Worm (Caenorhabditis elegans): ENCODE measurements around the gene gbf-1.

Gene gbf-1

DNA sequence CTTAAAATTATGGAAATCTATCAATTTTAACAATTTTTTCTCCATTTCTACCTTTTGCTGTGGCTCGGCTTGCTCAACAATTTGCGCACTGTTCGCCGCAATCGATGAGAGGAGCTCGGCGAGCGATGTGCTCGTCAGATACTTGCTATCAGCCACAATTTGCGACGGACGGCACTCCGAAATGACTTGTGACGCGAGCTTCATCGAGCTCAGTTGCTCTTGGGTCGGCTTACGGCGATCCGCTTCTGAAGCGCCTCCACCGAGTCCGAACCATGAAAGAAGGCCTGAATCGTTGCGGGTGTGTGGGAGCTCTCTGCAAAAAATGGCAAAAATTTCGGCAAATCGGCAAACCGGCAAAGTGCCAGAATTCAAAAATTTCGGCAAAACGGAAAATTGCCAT lies 12.8 kb downstream of the gbf-1 start:
- TF ChIP-seq blmp-1 (tag; optimal IDR thresholded peaks at IDR 0.05; ENCODE audit: insufficient read depth), result no peak
- no peak for TF ChIP-seq lin-39 (tag; optimal IDR thresholded peaks at IDR 0.05)
- no peak for TF ChIP-seq Y55F3AM.14 (GFP tag; optimal IDR thresholded peaks at IDR 0.05)
- no peak for TF ChIP-seq R02D3.7 (tag; optimal IDR thresholded peaks at IDR 0.05)
- no peak for TF ChIP-seq nhr-129 (tag; optimal IDR thresholded peaks at IDR 0.05)
- TF ChIP-seq alr-1 (tag; optimal IDR thresholded peaks at IDR 0.05), result no peak
- no peak for TF ChIP-seq skn-1 (tag; optimal IDR thresholded peaks at IDR 0.05)
- no peak for TF ChIP-seq lin-11 (tag; optimal IDR thresholded peaks at IDR 0.05)
- TF ChIP-seq sma-9 (GFP tag; optimal IDR thresholded peaks at IDR 0.05), result no peak
- TF ChIP-seq sma-9 (tag; optimal IDR thresholded peaks at IDR 0.05), result no peak
- no peak for TF ChIP-seq peb-1 (tag; optimal IDR thresholded peaks at IDR 0.05)
- TF ChIP-seq nhr-10 (tag; optimal IDR thresholded peaks at IDR 0.05), result no peak
- TF ChIP-seq dmd-4 (tag; optimal IDR thresholded peaks at IDR 0.05), result no peak
- TF ChIP-seq gmeb-1 (tag; optimal IDR thresholded peaks at IDR 0.05), result no peak
- TF ChIP-seq elt-1 (tag; optimal IDR thresholded peaks at IDR 0.05), result no peak
- no peak for TF ChIP-seq nhr-25 (tag; optimal IDR thresholded peaks at IDR 0.05)
- no peak for TF ChIP-seq ztf-4 (tag; optimal IDR thresholded peaks at IDR 0.05)
- no peak for TF ChIP-seq nhr-77 (tag; optimal IDR thresholded peaks at IDR 0.05)
- TF ChIP-seq ZK546.5 (tag; optimal IDR thresholded peaks at IDR 0.05), result no peak

DNA sequence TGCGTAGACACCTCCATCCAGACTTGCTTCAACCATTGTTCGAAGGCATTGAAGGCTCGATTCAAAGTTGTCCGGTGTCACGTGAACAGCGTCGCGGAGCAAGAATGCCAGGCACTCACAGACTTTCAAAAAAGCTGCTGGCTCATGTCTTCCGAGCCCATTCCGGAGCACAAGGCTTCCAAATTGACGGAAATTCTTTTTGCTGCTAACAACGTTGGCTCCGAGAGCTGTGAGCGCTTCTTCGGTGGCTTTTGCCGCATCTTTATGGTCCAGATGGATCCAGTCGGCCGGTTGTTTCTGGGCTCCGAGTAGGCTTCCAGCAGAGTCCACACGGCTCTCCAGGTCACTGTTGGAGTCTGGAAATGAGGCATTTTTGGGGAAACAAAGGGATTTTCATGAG lies 15.6 kb downstream of the gbf-1 start:
- no peak for TF ChIP-seq F13H6.1 (tag; optimal IDR thresholded peaks at IDR 0.05)
- no peak for TF ChIP-seq nhr-6 (tag; optimal IDR thresholded peaks at IDR 0.05)
- no peak for TF ChIP-seq nhr-77 (tag; optimal IDR thresholded peaks at IDR 0.05)
- TF ChIP-seq mbf-1 (tag; optimal IDR thresholded peaks at IDR 0.05), result no peak
- no peak for TF ChIP-seq unc-62 (GFP tag; optimal IDR thresholded peaks at IDR 0.05)
- no peak for TF ChIP-seq mdl-1 (tag; optimal IDR thresholded peaks at IDR 0.05)
- no peak for TF ChIP-seq ztf-1 (GFP tag; conservative IDR thresholded peaks at IDR 0.05)
- no peak for TF ChIP-seq R02D3.7 (tag; optimal IDR thresholded peaks at IDR 0.05)
- no peak for TF ChIP-seq blmp-1 (tag; optimal IDR thresholded peaks at IDR 0.05; ENCODE audit: insufficient read depth)
- no peak for TF ChIP-seq snpc-4 (tag; optimal IDR thresholded peaks at IDR 0.05)
- TF ChIP-seq dmd-4 (tag; optimal IDR thresholded peaks at IDR 0.05), result no peak
- no peak for TF ChIP-seq skn-1 (tag; optimal IDR thresholded peaks at IDR 0.05)
- TF ChIP-seq zag-1 (tag; optimal IDR thresholded peaks at IDR 0.05), result no peak
- TF ChIP-seq sma-9 (GFP tag; optimal IDR thresholded peaks at IDR 0.05), result no peak
- TF ChIP-seq sma-9 (tag; optimal IDR thresholded peaks at IDR 0.05), result no peak
- TF ChIP-seq nhr-237 (tag; optimal IDR thresholded peaks at IDR 0.05), result no peak
- no peak for TF ChIP-seq gmeb-1 (tag; optimal IDR thresholded peaks at IDR 0.05)
- no peak for TF ChIP-seq lin-13 (GFP tag; optimal IDR thresholded peaks at IDR 0.05)

ce11 chrIII:11750817-11751216 lies 22.7 kb downstream of the gbf-1 start:
- no peak for TF ChIP-seq crh-2 (tag; optimal IDR thresholded peaks at IDR 0.05)

ce11 chrIII:11750232-11750631 lies 23.2 kb downstream of the gbf-1 start:
- TF ChIP-seq zag-1 (tag; optimal IDR thresholded peaks at IDR 0.05) (no peak), F13H6.1 (tag; optimal IDR thresholded peaks at IDR 0.05) (no peak), sma-3 (GFP tag; optimal IDR thresholded peaks at IDR 0.05) (no peak), dmd-4 (tag; optimal IDR thresholded peaks at IDR 0.05) (no peak), nhr-23 (tag; optimal IDR thresholded peaks at IDR 0.05) (no peak), unc-55 (GFP tag; optimal IDR thresholded peaks at IDR 0.05) (no peak), alr-1 (tag; optimal IDR thresholded peaks at IDR 0.05) (no peak), mbf-1 (tag; optimal IDR thresholded peaks at IDR 0.05) (no peak), fos-1 (tag; optimal IDR thresholded peaks at IDR 0.05) (no peak)

- no peak for TF ChIP-seq Y55F3AM.14 (GFP tag; optimal IDR thresholded peaks at IDR 0.05)
- TF ChIP-seq alr-1 (tag; optimal IDR thresholded peaks at IDR 0.05), result no peak
- TF ChIP-seq lin-39 (tag; optimal IDR thresholded peaks at IDR 0.05), result no peak
- TF ChIP-seq elt-1 (tag; optimal IDR thresholded peaks at IDR 0.05), result no peak
- no peak for TF ChIP-seq nhr-23 (tag; optimal IDR thresholded peaks at IDR 0.05)
- TF ChIP-seq sma-9 (GFP tag; optimal IDR thresholded peaks at IDR 0.05), result no peak
- TF ChIP-seq sma-9 (tag; optimal IDR thresholded peaks at IDR 0.05), result no peak
- peak; percentile 40 for TF ChIP-seq snpc-4 (tag; optimal IDR thresholded peaks at IDR 0.05)
- peak; percentile 17 for TF ChIP-seq fos-1 (tag; optimal IDR thresholded peaks at IDR 0.05)
- TF ChIP-seq sma-3 (GFP tag; optimal IDR thresholded peaks at IDR 0.05), result peak; percentile 86
- no peak for TF ChIP-seq peb-1 (tag; optimal IDR thresholded peaks at IDR 0.05)
- TF ChIP-seq skn-1 (tag; optimal IDR thresholded peaks at IDR 0.05), result no peak
- TF ChIP-seq gmeb-1 (tag; optimal IDR thresholded peaks at IDR 0.05), result peak; percentile 98
- no peak for TF ChIP-seq ceh-82 (tag; optimal IDR thresholded peaks at IDR 0.05)
- no peak for TF ChIP-seq aly-2 (tag; optimal IDR thresholded peaks at IDR 0.05)
- TF ChIP-seq F13H6.1 (tag; optimal IDR thresholded peaks at IDR 0.05), result peak; percentile 81
- TF ChIP-seq nhr-6 (tag; optimal IDR thresholded peaks at IDR 0.05), result peak; percentile 44
- TF ChIP-seq crh-2 (tag; optimal IDR thresholded peaks at IDR 0.05), result peak; percentile 76
- no peak for TF ChIP-seq nhr-77 (tag; optimal IDR thresholded peaks at IDR 0.05)
- TF ChIP-seq egl-27 (tag; optimal IDR thresholded peaks at IDR 0.05), result peak; percentile 48
- peak; percentile 48 for TF ChIP-seq blmp-1 (tag; optimal IDR thresholded peaks at IDR 0.05; ENCODE audit: insufficient read depth)
- TF ChIP-seq unc-55 (GFP tag; optimal IDR thresholded peaks at IDR 0.05), result peak; percentile 86
- TF ChIP-seq zag-1 (tag; optimal IDR thresholded peaks at IDR 0.05), result no peak
- TF ChIP-seq lsy-2 (tag; optimal IDR thresholded peaks at IDR 0.05), result peak; percentile 66 to 87
- no peak for TF ChIP-seq elt-3 (tag; optimal IDR thresholded peaks at IDR 0.05)
- no peak for TF ChIP-seq mbf-1 (tag; optimal IDR thresholded peaks at IDR 0.05)
- TF ChIP-seq sem-4 (tag; optimal IDR thresholded peaks at IDR 0.05), result peak; percentile 91
- TF ChIP-seq nhr-11 (tag; optimal IDR thresholded peaks at IDR 0.05), result no peak
- TF ChIP-seq ama-1 (optimal IDR thresholded peaks at IDR 0.05), result no peak
- TF ChIP-seq dmd-4 (tag; optimal IDR thresholded peaks at IDR 0.05), result no peak
- no peak for TF ChIP-seq unc-62 (GFP tag; optimal IDR thresholded peaks at IDR 0.05)
- TF ChIP-seq nhr-129 (tag; optimal IDR thresholded peaks at IDR 0.05), result peak; percentile 48
- peak; percentile 79 for TF ChIP-seq nhr-25 (tag; optimal IDR thresholded peaks at IDR 0.05)
These were observed 26.8 kb downstream of the gbf-1 start, which contains the start of gene mrt-2 for ce11 chrIII:11746718-11747117. Gene mrt-2, plus strand, starts transcription at chrIII:11746766.
